Fruit fly (Drosophila melanogaster) whole organism, pupa: ENCODE data around the gene bocks.

Experiments used
- CG10348 ChIP-seq: fragments of 200-800 bp; sonication (Bioruptor generic); IDR thresholded peaks from 2 replicates; pipeline ENCODE4 v1.3.6; 2022; ENCODE audit warnings: missing biosample characterization, missing genetic modification characterization
- CG12605 ChIP-seq: fragments of 200-800 bp; sonication (Bioruptor generic); IDR thresholded peaks from 2 replicates; pipeline ENCODE4 v1.3.6; 2022; ENCODE audit warnings: missing biosample characterization, missing genetic modification characterization
- CG13204 ChIP-seq: fragments of 200-800 bp; sonication (Bioruptor generic); optimal IDR thresholded peaks from 2 replicates; lab custom pipeline; 2018; ENCODE audit warnings: missing biosample characterization, mild to moderate bottlenecking, missing genetic modification characterization, moderate library complexity
- CG14655 ChIP-seq: fragments of 200-800 bp; sonication (Bioruptor generic); optimal IDR thresholded peaks from 3 replicates; lab custom pipeline; 2017; ENCODE audit warnings: mild to moderate bottlenecking, missing biosample characterization, missing genetic modification reagents, missing genetic modification characterization
- CG15710 ChIP-seq: fragments of 200-800 bp; sonication (Bioruptor generic); optimal IDR thresholded peaks from 2 replicates; lab custom pipeline; 2018; ENCODE audit warnings: missing biosample characterization, mild to moderate bottlenecking, missing genetic modification characterization, moderate library complexity
- CG17806 ChIP-seq: fragments of 200-800 bp; sonication (Bioruptor generic); optimal IDR thresholded peaks from 2 replicates; lab custom pipeline; 2018; ENCODE audit warnings: missing biosample characterization, mild to moderate bottlenecking, missing genetic modification characterization, moderate library complexity
- CG32121 ChIP-seq: fragments of 200-800 bp; sonication (Bioruptor generic); IDR thresholded peaks from 2 replicates; pipeline ENCODE4 v1.3.6; 2022; ENCODE audit warnings: missing biosample characterization, missing genetic modification characterization
- CG34367 ChIP-seq: fragments of 200-800 bp; sonication (Bioruptor generic); optimal IDR thresholded peaks from 2 replicates; lab custom pipeline; 2018; ENCODE audit warnings: missing biosample characterization, mild to moderate bottlenecking, missing genetic modification characterization
- CG4496 ChIP-seq: fragments of 200-800 bp; sonication (Bioruptor generic); IDR thresholded peaks from 3 replicates; pipeline ENCODE4 v1.3.6; 2022; ENCODE audit warnings: missing biosample characterization, missing genetic modification characterization
- CG8159 ChIP-seq: fragments of 200-800 bp; sonication (Bioruptor generic); optimal IDR thresholded peaks from 3 replicates; lab custom pipeline; 2018; ENCODE audit warnings: missing biosample characterization, mild to moderate bottlenecking, missing genetic modification characterization, moderate library complexity
- CG8301 ChIP-seq: fragments of 200-800 bp; sonication (Bioruptor generic); optimal IDR thresholded peaks from 2 replicates; lab custom pipeline; 2018; ENCODE audit warnings: missing biosample characterization, mild to moderate bottlenecking, missing genetic modification characterization
- CG9948 ChIP-seq: fragments of 200-800 bp; sonication (Bioruptor generic); optimal IDR thresholded peaks from 2 replicates; lab custom pipeline; 2018; ENCODE audit warnings: missing biosample characterization, mild to moderate bottlenecking, missing genetic modification characterization, moderate library complexity
- D1 ChIP-seq: fragments of 200-800 bp; sonication (Bioruptor generic); optimal IDR thresholded peaks from 2 replicates; lab custom pipeline; 2018; ENCODE audit warnings: missing biosample characterization, mild to moderate bottlenecking, missing genetic modification characterization, moderate library complexity
- EcR ChIP-seq: fragments of 200-800 bp; sonication (Bioruptor generic); optimal IDR thresholded peaks from 3 replicates; lab custom pipeline; 2019; ENCODE audit warnings: missing biosample characterization, missing genetic modification characterization, mild to moderate bottlenecking, moderate library complexity, missing genetic modification reagents
- Ets98B ChIP-seq: fragments of 200-800 bp; sonication (Bioruptor generic); IDR thresholded peaks from 2 replicates; pipeline ENCODE4 v1.3.6; 2022; ENCODE audit warnings: missing biosample characterization, missing genetic modification characterization
- Pif1A ChIP-seq: fragments of 200-800 bp; sonication (Bioruptor generic); optimal IDR thresholded peaks from 3 replicates; lab custom pipeline; 2016; ENCODE audit warnings: missing biosample characterization, missing genetic modification characterization
- Pif1B ChIP-seq: fragments of 200-800 bp; sonication (Bioruptor generic); optimal IDR thresholded peaks from 3 replicates; lab custom pipeline; 2016; ENCODE audit warnings: missing biosample characterization, missing genetic modification characterization
- Snoo ChIP-seq: fragments of 200-800 bp; sonication (Bioruptor generic); optimal IDR thresholded peaks from 3 replicates; lab custom pipeline; 2017; ENCODE audit warnings: missing biosample characterization, mild to moderate bottlenecking, missing genetic modification characterization, inconsistent platforms
- fd96Ca ChIP-seq: fragments of 200-800 bp; sonication (Bioruptor generic); IDR thresholded peaks from 3 replicates; pipeline ENCODE4 v1.3.6; 2022; ENCODE audit warnings: missing biosample characterization, missing genetic modification characterization
- gl ChIP-seq: fragments of 200-800 bp; sonication (Bioruptor generic); optimal IDR thresholded peaks from 2 replicates; lab custom pipeline; 2018; ENCODE audit warnings: missing biosample characterization, mild to moderate bottlenecking, missing genetic modification characterization
- rn ChIP-seq: fragments of 200-800 bp; sonication (Bioruptor generic); IDR thresholded peaks from 2 replicates; pipeline ENCODE4 v1.3.6; 2022; ENCODE audit warnings: missing biosample characterization, missing genetic modification characterization

bocks gene

DNA sequence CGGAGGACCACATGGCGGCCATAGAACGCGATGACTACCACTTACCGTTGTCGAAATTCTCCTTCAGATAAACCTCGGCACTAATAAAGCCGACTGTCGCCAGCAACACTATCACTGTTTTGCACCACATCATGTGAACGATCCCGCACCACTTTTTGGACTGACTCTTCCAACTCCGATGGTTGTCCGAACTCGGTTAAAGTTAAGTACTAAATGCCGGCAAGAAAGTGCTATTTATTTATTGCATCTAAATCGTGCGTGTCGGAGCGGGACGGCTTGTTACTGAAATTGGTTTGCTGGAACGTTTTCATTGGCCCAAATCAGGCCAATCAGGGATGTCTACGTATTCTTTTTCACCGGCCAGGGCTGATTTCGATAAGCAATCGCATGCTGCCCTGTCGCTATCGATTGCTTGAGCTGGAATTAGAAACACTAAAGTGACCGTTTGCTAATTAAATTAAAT, 39.9 kb upstream of the bocks start, which contains the start of gene Calr:
Gene Calr (minus strand): TSS at position 219 of the 463 bp plus-strand sequence.
- no peak for TF ChIP-seq CG9948
- no peak for TF ChIP-seq Ets98B (GFP tag; lab: Robert Waterston, UW)
- TF ChIP-seq EcR (GFP tag; lab: Kevin White, UChicago): no peak
- no peak for TF ChIP-seq CG32121
- peak; percentile 27 for TF ChIP-seq gl (tag; lab: Kevin White, UChicago)
- no peak for TF ChIP-seq fd96Ca (GFP tag; lab: Robert Waterston, UW)
- TF ChIP-seq CG34367 (tag; lab: Kevin White, UChicago): peak; percentile 35
- peak; percentile 8 for TF ChIP-seq CG15710 (tag; lab: Kevin White, UChicago)
- TF ChIP-seq Snoo (tag; lab: Kevin White, UChicago): peak; percentile 30
- no peak for TF ChIP-seq rn

- TF ChIP-seq rn (no peak), EcR (GFP tag; lab: Kevin White, UChicago) (peak; percentile 30)
Observed at dm6 chr3R:9630053-9630632, 39.3 kb upstream of the bocks start.

dm6 chr3R:9628607-9629006, 37.8 kb upstream of the bocks start:
- no peak for TF ChIP-seq CG17806 (tag; lab: Kevin White, UChicago)
- TF ChIP-seq gl (tag; lab: Kevin White, UChicago): no peak
- TF ChIP-seq CG13204 (GFP tag; lab: Kevin White, UChicago): no peak
- no peak for TF ChIP-seq EcR (GFP tag; lab: Kevin White, UChicago)
- TF ChIP-seq CG15710 (tag; lab: Kevin White, UChicago): no peak
- no peak for TF ChIP-seq Snoo (tag; lab: Kevin White, UChicago)
- TF ChIP-seq Pif1A: no peak
- no peak for TF ChIP-seq CG10348 (GFP tag; lab: Robert Waterston, UW)
- TF ChIP-seq CG9948: no peak
- TF ChIP-seq fd96Ca (GFP tag; lab: Robert Waterston, UW): no peak
- no peak for TF ChIP-seq CG14655 (GFP tag; lab: Kevin White, UChicago)
- no peak for TF ChIP-seq Pif1B (GFP tag; lab: Kevin White, UChicago)
- no peak for TF ChIP-seq D1

- TF ChIP-seq CG8159 (no peak), Snoo (tag; lab: Kevin White, UChicago) (no peak), CG32121 (no peak), CG14655 (GFP tag; lab: Kevin White, UChicago) (no peak), CG34367 (tag; lab: Kevin White, UChicago) (no peak), CG10348 (GFP tag; lab: Robert Waterston, UW) (no peak), CG12605 (GFP tag; lab: Robert Waterston, UW) (no peak), Pif1B (GFP tag; lab: Kevin White, UChicago) (no peak), CG4496 (GFP tag; lab: Robert Waterston, UW) (no peak), Ets98B (GFP tag; lab: Robert Waterston, UW) (no peak), CG17806 (tag; lab: Kevin White, UChicago) (no peak), gl (tag; lab: Kevin White, UChicago) (no peak), EcR (GFP tag; lab: Kevin White, UChicago) (no peak), rn (no peak), CG9948 (no peak), CG8301 (tag; lab: Kevin White, UChicago) (no peak), CG13204 (GFP tag; lab: Kevin White, UChicago) (no peak), fd96Ca (GFP tag; lab: Robert Waterston, UW) (no peak)
- TF ChIP-seq, all 21 proteins: peak for 0
Observed at dm6 chr3R:9628036-9628435, 37.2 kb upstream of the bocks start.

DNA sequence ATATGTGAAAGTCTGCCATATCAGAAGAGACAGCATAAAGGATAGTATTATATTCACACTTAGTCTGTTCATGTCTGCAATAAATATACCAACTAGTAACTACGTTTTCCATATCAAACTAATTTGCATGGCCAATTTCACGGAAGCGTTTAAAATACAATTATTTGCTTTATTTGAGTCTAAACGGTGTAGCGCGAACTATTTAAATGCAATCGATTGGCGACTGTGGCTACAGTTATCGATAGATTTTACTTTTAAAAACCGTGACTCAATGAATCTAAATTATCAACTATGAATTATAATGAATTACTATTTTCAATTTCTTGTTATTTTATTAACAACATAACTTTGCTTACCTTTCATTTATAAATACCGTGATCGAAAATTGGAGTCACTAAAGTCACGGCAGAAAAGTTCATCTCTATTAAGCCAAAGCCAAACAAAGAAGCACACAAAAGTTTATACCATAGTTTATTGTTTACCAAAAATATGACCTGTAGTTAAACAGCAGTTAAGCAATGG, 36.1 kb upstream of the bocks start, which contains the start of the genes CG9427 and CG8319:
Gene CG9427 (minus strand): TSS at position 51 of the 522 bp plus-strand sequence.
Gene CG8319 (plus strand): TSS at position 442 of the 522 bp plus-strand sequence.
- no peak for TF ChIP-seq CG14655 (GFP tag; lab: Kevin White, UChicago)
- TF ChIP-seq CG15710 (tag; lab: Kevin White, UChicago): peak; percentile 24
- TF ChIP-seq CG10348 (GFP tag; lab: Robert Waterston, UW): no peak
- no peak for TF ChIP-seq EcR (GFP tag; lab: Kevin White, UChicago)
- no peak for TF ChIP-seq CG12605 (GFP tag; lab: Robert Waterston, UW)
- peak; percentile 33 for TF ChIP-seq Pif1B (GFP tag; lab: Kevin White, UChicago)
- no peak for TF ChIP-seq fd96Ca (GFP tag; lab: Robert Waterston, UW)
- TF ChIP-seq CG13204 (GFP tag; lab: Kevin White, UChicago): no peak
- no peak for TF ChIP-seq Pif1A
- TF ChIP-seq Ets98B (GFP tag; lab: Robert Waterston, UW): no peak
- no peak for TF ChIP-seq CG4496 (GFP tag; lab: Robert Waterston, UW)
- peak; percentile 9 for TF ChIP-seq Snoo (tag; lab: Kevin White, UChicago)
- no peak for TF ChIP-seq rn
- TF ChIP-seq D1: no peak
- no peak for TF ChIP-seq gl (tag; lab: Kevin White, UChicago)
- TF ChIP-seq CG8301 (tag; lab: Kevin White, UChicago): peak; percentile 3
- TF ChIP-seq CG32121: no peak
- peak; percentile 32 for TF ChIP-seq CG9948
- peak; percentile 33 for TF ChIP-seq CG8159
- TF ChIP-seq CG17806 (tag; lab: Kevin White, UChicago): peak; percentile 37
- no peak for TF ChIP-seq CG34367 (tag; lab: Kevin White, UChicago)

DNA sequence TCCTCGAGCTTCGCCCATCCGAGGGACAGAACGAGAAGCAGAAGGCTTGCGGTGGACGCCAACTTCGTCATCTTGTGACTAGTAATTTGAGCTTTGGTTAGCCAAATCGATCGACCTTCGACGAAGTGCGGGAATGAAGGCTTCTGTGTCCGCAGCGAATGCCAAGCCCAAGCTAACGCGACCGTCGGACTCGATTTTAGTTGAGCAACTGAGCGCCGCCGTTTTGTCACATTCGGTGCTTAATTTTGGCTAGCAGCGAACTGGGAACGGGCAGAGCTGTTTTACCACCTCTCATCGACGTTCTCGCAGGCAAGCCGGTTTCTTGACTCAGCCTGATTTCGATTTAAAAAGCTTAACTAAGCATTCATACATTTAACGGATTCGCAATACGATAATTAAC, 35.5 kb upstream of the bocks start:
- no peak for TF ChIP-seq CG32121
- peak; percentile 3 for TF ChIP-seq EcR (GFP tag; lab: Kevin White, UChicago)
